Worm (Caenorhabditis elegans) whole organism, L4/young adult: ENCODE results near the gene T09A5.14.

Experiments
- W03F9.2 ChIP-seq: fragments of 150-350 bp; optimal IDR thresholded peaks from 2 replicates; lab custom pipeline; 2014; ENCODE audit warnings: missing biosample characterization, missing genetic modification characterization
- him-1 ChIP-seq: sonication (generic microtip); optimal IDR thresholded peaks from 2 replicates; lab custom pipeline; 2016; ENCODE audit warnings: missing genotype, missing genetic modification reagents, missing genetic modification characterization, missing compliant biosample characterization

- no peak for TF ChIP-seq W03F9.2 (tag; lab: Kevin White, UChicago)
- no peak for TF ChIP-seq him-1 (tag; lab: Kevin White, UChicago)
These were observed 40.6 kb upstream of the T09A5.14 start for ce11 chrII:7791408-7792050.
